Fruit fly (Drosophila melanogaster) whole organism, adult: Measurements from ENCODE around the gene MICU1.

Source experiments
- CG11617 ChIP-seq: fragments of 200-800 bp; sonication (Bioruptor generic); optimal IDR thresholded peaks from 2 replicates; lab custom pipeline; 2017; ENCODE audit warnings: mild to moderate bottlenecking, missing biosample characterization, missing genetic modification reagents, missing genetic modification characterization
- CG12768 ChIP-seq: fragments of 200-800 bp; sonication (Bioruptor generic); optimal IDR thresholded peaks from 2 replicates; lab custom pipeline; 2017; ENCODE audit warnings: missing biosample characterization, missing genetic modification characterization, mild to moderate bottlenecking, moderate library complexity, missing genetic modification reagents
- CG14711 ChIP-seq: fragments of 200-800 bp; sonication (Bioruptor generic); optimal IDR thresholded peaks from 2 replicates; lab custom pipeline; 2018; ENCODE audit warnings: missing biosample characterization, mild to moderate bottlenecking, missing genetic modification characterization, moderate library complexity
- CG1620 ChIP-seq: fragments of 200-800 bp; sonication (Bioruptor generic); optimal IDR thresholded peaks from 2 replicates; lab custom pipeline; 2016; ENCODE audit warnings: missing biosample characterization, missing genetic modification characterization
- CG33017 ChIP-seq: fragments of 200-800 bp; sonication (Bioruptor generic); optimal IDR thresholded peaks from 2 replicates; lab custom pipeline; 2018; ENCODE audit warnings: missing biosample characterization, mild to moderate bottlenecking, missing genetic modification characterization, moderate library complexity
- CG5204 ChIP-seq: fragments of 200-800 bp; sonication (Bioruptor generic); optimal IDR thresholded peaks from 2 replicates; lab custom pipeline; 2016; ENCODE audit warnings: missing biosample characterization, missing genetic modification characterization
- CG7045 ChIP-seq: fragments of 200-800 bp; sonication (Bioruptor generic); optimal IDR thresholded peaks from 2 replicates; lab custom pipeline; 2017; ENCODE audit warnings: missing biosample characterization, mild to moderate bottlenecking, missing genetic modification characterization
- CG7101 ChIP-seq: fragments of 200-800 bp; sonication (Bioruptor generic); optimal IDR thresholded peaks from 2 replicates; lab custom pipeline; 2018; ENCODE audit warnings: missing biosample characterization, mild to moderate bottlenecking, missing genetic modification characterization, moderate library complexity
- Clk ChIP-seq: fragments of 200-800 bp; sonication (Bioruptor generic); optimal IDR thresholded peaks from 2 replicates; lab custom pipeline; 2017; ENCODE audit warnings: missing biosample characterization, missing genetic modification characterization
- Crg-1 ChIP-seq: fragments of 200-800 bp; sonication (Bioruptor generic); optimal IDR thresholded peaks from 2 replicates; lab custom pipeline; 2016; ENCODE audit warnings: missing biosample characterization, missing genetic modification characterization
- Hr96 ChIP-seq: fragments of 200-800 bp; sonication (Bioruptor generic); optimal IDR thresholded peaks from 2 replicates; lab custom pipeline; 2016; ENCODE audit warnings: missing biosample characterization, missing genetic modification characterization
- Mnt ChIP-seq: fragments of 200-800 bp; sonication (Bioruptor generic); optimal IDR thresholded peaks from 2 replicates; lab custom pipeline; 2016; ENCODE audit warnings: missing biosample characterization, mild to moderate bottlenecking, missing genetic modification characterization
- bab1 ChIP-seq: fragments of 200-800 bp; sonication (Bioruptor generic); optimal IDR thresholded peaks from 3 replicates; lab custom pipeline; 2019; ENCODE audit warnings: missing biosample characterization, mild to moderate bottlenecking, missing genetic modification characterization, moderate library complexity
- cic ChIP-seq: fragments of 200-800 bp; sonication (Bioruptor generic); optimal IDR thresholded peaks from 2 replicates; lab custom pipeline; 2017; ENCODE audit warnings: missing biosample characterization, mild to moderate bottlenecking, missing genetic modification characterization, moderate library complexity
- cnc ChIP-seq, 2 experiments: fragments of >200 bp; optimal IDR thresholded peaks; 2 replicates each; lab custom pipeline; 2017
- kay ChIP-seq: fragments of 200-800 bp; sonication (Bioruptor generic); peaks from one replicate; lab custom pipeline; 2016; ENCODE audit warnings: missing biosample characterization, missing genetic modification characterization, borderline replicate concordance
- ovo ChIP-seq: fragments of 200-800 bp; sonication (Bioruptor generic); optimal IDR thresholded peaks from 2 replicates; lab custom pipeline; 2016; ENCODE audit warnings: missing biosample characterization, missing genetic modification characterization
- pad ChIP-seq: fragments of 200-800 bp; sonication (Bioruptor generic); optimal IDR thresholded peaks from 3 replicates; lab custom pipeline; 2017; ENCODE audit warnings: missing biosample characterization, missing genetic modification characterization, mild to moderate bottlenecking, moderate library complexity, missing genetic modification reagents
- tj ChIP-seq: fragments of 200-800 bp; sonication (Bioruptor generic); optimal IDR thresholded peaks from 3 replicates; lab custom pipeline; 2017; ENCODE audit warnings: missing biosample characterization, mild to moderate bottlenecking, missing genetic modification characterization, moderate library complexity
- toe ChIP-seq: fragments of 200-800 bp; sonication (Bioruptor generic); optimal IDR thresholded peaks from 2 replicates; lab custom pipeline; 2016; ENCODE audit warnings: missing biosample characterization, missing genetic modification characterization

The MICU1 gene

dm6 chr2L:7154861-7155594, 27.0 kb upstream of the MICU1 start:
- peak; percentile 18 for TF ChIP-seq CG5204
- TF ChIP-seq ovo (GFP tag; lab: Kevin White, UChicago): no peak
- TF ChIP-seq bab1 (GFP tag; lab: Kevin White, UChicago): no peak
- TF ChIP-seq Hr96 (GFP tag; lab: Kevin White, UChicago): no peak
- TF ChIP-seq kay (GFP tag; lab: Kevin White, UChicago): peak; percentile 42
- TF ChIP-seq toe (GFP tag; lab: Kevin White, UChicago): peak; percentile 28
- no peak for TF ChIP-seq CG14711 (tag; lab: Kevin White, UChicago)
- TF ChIP-seq Mnt: no peak
- peak; percentile 13 for TF ChIP-seq CG7045 (GFP tag; lab: Kevin White, UChicago)

DNA sequence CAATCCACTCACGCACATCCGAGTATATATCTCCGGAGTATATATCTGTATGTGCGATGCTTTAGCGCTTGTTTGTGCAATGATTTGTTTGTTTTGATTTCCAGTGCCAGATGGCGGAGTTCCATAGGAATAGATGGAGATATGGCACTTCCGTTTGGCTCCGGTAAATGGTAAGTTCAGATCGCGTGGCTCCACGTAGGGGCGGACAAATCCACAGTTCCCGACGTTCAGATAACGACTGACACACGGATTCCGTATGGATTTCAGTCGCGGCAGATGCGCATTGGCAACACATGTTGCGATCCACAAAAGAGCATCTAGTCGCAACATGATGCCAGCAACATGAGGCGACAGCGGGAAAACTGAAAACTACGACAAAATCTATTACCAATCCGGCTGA, 24.6 kb upstream of the MICU1 start, which contains the start of gene Pvf3:
Gene Pvf3, minus strand, starts transcription at position 240 of the 400 bp plus-strand sequence.
- no peak for TF ChIP-seq CG11617 (GFP tag; lab: Kevin White, UChicago)
- no peak for TF ChIP-seq Clk
- TF ChIP-seq toe (GFP tag; lab: Kevin White, UChicago): no peak
- no peak for TF ChIP-seq CG5204
- no peak for TF ChIP-seq pad
- TF ChIP-seq Crg-1 (GFP tag; lab: Kevin White, UChicago): no peak
- no peak for TF ChIP-seq Mnt
- TF ChIP-seq tj (GFP tag; lab: Kevin White, UChicago): no peak
- no peak for TF ChIP-seq cnc (optimal IDR thresholded peaks at IDR 0.05; lab: Kevin White, UChicago)
- TF ChIP-seq CG1620: no peak
- TF ChIP-seq CG12768 (GFP tag; lab: Kevin White, UChicago): no peak
- no peak for TF ChIP-seq Hr96 (GFP tag; lab: Kevin White, UChicago)
- TF ChIP-seq CG33017: no peak
- TF ChIP-seq CG14711 (tag; lab: Kevin White, UChicago): no peak
- no peak for TF ChIP-seq CG7101 (tag; lab: Kevin White, UChicago)
- no peak for TF ChIP-seq ovo (GFP tag; lab: Kevin White, UChicago)

DNA sequence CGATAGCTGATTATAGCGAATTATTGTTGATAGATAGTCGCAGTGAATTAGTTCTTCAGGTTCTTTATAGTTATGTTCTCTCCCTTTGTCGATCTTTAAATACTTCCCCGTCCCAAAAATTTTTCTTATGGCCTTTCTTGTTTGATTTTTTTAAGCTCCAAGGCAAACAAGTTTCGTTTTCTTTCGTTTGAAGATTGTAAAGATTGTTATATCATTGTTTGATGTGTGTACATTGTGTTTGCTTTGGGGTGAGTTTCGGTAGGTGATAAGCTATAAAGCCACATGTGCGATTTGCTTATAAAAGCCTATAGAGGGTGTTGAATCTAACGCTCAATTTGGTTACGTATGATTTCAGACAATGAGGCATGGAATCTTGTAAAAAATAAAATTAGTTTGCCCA, 23.2 kb upstream of the MICU1 start:
- TF ChIP-seq pad (no peak), CG7101 (tag; lab: Kevin White, UChicago) (no peak), cnc (optimal IDR thresholded peaks at IDR 0.05; lab: Kevin White, UChicago) (no peak), CG1620 (no peak), CG5204 (no peak), Crg-1 (GFP tag; lab: Kevin White, UChicago) (no peak), CG7045 (GFP tag; lab: Kevin White, UChicago) (no peak), ovo (GFP tag; lab: Kevin White, UChicago) (no peak), kay (GFP tag; lab: Kevin White, UChicago) (no peak), CG14711 (tag; lab: Kevin White, UChicago) (no peak), CG11617 (GFP tag; lab: Kevin White, UChicago) (no peak)

DNA sequence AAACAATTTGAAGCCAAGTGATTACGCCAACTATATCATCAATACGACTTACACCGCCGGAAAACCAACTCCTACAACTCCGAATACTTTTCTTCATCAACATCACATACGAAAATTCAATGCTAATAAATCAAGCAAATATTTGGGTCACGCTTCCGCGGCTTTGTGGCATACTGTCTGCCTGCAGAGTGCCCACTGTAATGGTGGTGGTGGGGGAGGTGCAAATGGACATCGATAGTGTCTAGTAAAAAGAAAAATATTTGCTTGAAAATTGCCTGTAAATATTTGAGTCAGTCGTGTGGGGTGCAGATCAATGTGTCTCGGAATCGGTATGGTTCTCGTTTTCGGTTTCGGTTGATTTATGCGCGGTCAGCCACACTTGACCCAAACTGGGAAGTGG, 16.2 kb upstream of the MICU1 start:
- TF ChIP-seq CG12768 (GFP tag; lab: Kevin White, UChicago) (no peak), CG33017 (no peak), Hr96 (GFP tag; lab: Kevin White, UChicago) (no peak), Clk (no peak), CG14711 (tag; lab: Kevin White, UChicago) (no peak), kay (GFP tag; lab: Kevin White, UChicago) (no peak), ovo (GFP tag; lab: Kevin White, UChicago) (no peak), tj (GFP tag; lab: Kevin White, UChicago) (no peak), CG5204 (no peak), CG1620 (no peak)

- no peak for TF ChIP-seq CG11617 (GFP tag; lab: Kevin White, UChicago)
- TF ChIP-seq CG1620: no peak
- no peak for TF ChIP-seq Clk
- TF ChIP-seq CG33017: no peak
- no peak for TF ChIP-seq CG14711 (tag; lab: Kevin White, UChicago)
- TF ChIP-seq CG7101 (tag; lab: Kevin White, UChicago): no peak
- TF ChIP-seq cnc (optimal IDR thresholded peaks at IDR 0.05; lab: Kevin White, UChicago): no peak
- no peak for TF ChIP-seq kay (GFP tag; lab: Kevin White, UChicago)
- TF ChIP-seq pad: no peak
- TF ChIP-seq CG7045 (GFP tag; lab: Kevin White, UChicago): no peak
- no peak for TF ChIP-seq Crg-1 (GFP tag; lab: Kevin White, UChicago)
- TF ChIP-seq bab1 (GFP tag; lab: Kevin White, UChicago): no peak
Observed at dm6 chr2L:7169003-7169402, 13.0 kb upstream of the MICU1 start.

DNA sequence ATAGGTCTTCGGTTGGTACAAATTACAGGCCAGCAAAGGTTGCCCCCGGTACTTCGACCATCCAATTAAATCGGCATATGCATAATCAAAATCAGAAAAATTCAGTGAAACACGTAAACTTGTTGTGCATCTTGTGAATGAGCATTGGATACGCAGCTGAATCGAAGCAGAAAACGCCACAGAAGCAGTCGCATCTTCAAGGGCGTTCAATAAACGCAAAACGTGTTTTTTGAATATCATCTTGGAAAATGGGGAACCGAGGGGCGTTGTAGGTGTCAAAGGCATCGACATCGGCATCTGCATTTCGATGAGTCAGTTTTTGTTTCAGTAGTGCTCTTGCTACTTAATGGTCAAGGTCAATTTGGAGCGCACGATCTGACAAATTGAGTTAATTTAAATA, 7.7 kb upstream of the MICU1 start:
- TF ChIP-seq CG14711 (tag; lab: Kevin White, UChicago): no peak
- TF ChIP-seq Hr96 (GFP tag; lab: Kevin White, UChicago): no peak
- TF ChIP-seq CG5204: no peak
- TF ChIP-seq toe (GFP tag; lab: Kevin White, UChicago): no peak
- no peak for TF ChIP-seq Mnt
- TF ChIP-seq CG1620: no peak
- TF ChIP-seq CG7101 (tag; lab: Kevin White, UChicago): no peak
- TF ChIP-seq bab1 (GFP tag; lab: Kevin White, UChicago): no peak
- no peak for TF ChIP-seq Clk
- no peak for TF ChIP-seq ovo (GFP tag; lab: Kevin White, UChicago)
- TF ChIP-seq pad: no peak
- no peak for TF ChIP-seq tj (GFP tag; lab: Kevin White, UChicago)
- no peak for TF ChIP-seq CG33017
- TF ChIP-seq CG11617 (GFP tag; lab: Kevin White, UChicago): no peak
- TF ChIP-seq cic: no peak
- TF ChIP-seq CG12768 (GFP tag; lab: Kevin White, UChicago): no peak
- no peak for TF ChIP-seq Crg-1 (GFP tag; lab: Kevin White, UChicago)
- no peak for TF ChIP-seq cnc (optimal IDR thresholded peaks at IDR 0.05; lab: Kevin White, UChicago)
- no peak for TF ChIP-seq CG7045 (GFP tag; lab: Kevin White, UChicago)
